Worm (Caenorhabditis elegans) whole organism, L2 larva: ENCODE results near the gene F25B4.8.

Experiments used
- C34F6.9 ChIP-seq: fragments of 150-350 bp; optimal IDR thresholded peaks from 2 replicates; lab custom pipeline; 2014; ENCODE audit warnings: missing biosample characterization, missing genetic modification characterization
- F13H6.1 ChIP-seq: sonication (generic microtip); optimal IDR thresholded peaks from 2 replicates; lab custom pipeline; 2016; ENCODE audit warnings: missing genetic modification characterization, missing compliant biosample characterization
- R02D3.7 ChIP-seq: fragments of 150-350 bp; optimal IDR thresholded peaks from 2 replicates; lab custom pipeline; 2014; ENCODE audit warnings: missing biosample characterization, missing genetic modification characterization
- ZK546.5 ChIP-seq: sonication (generic microtip); optimal IDR thresholded peaks from 2 replicates; lab custom pipeline; 2017; ENCODE audit warnings: missing biosample characterization, missing genetic modification characterization
- alr-1 ChIP-seq: fragments of 150-350 bp; optimal IDR thresholded peaks from 2 replicates; lab custom pipeline; 2014; ENCODE audit warnings: missing biosample characterization, missing genetic modification characterization
- aly-2 ChIP-seq: fragments of 150-350 bp; optimal IDR thresholded peaks from 2 replicates; lab custom pipeline; 2014; ENCODE audit warnings: missing biosample characterization, missing genetic modification characterization
- blmp-1 ChIP-seq: sonication (generic microtip); optimal IDR thresholded peaks from 2 replicates; lab custom pipeline; 2017; ENCODE audit warnings: missing genetic modification characterization, mild to moderate bottlenecking, missing compliant biosample characterization, antibody characterized with exemption, moderate library complexity; ENCODE audit not compliant: insufficient read depth
- ceh-16 ChIP-seq: fragments of 150-350 bp; optimal IDR thresholded peaks from 2 replicates; lab custom pipeline; 2014; ENCODE audit warnings: missing biosample characterization, missing genetic modification characterization
- crh-2 ChIP-seq: sonication (generic microtip); optimal IDR thresholded peaks from 2 replicates; lab custom pipeline; 2017; ENCODE audit warnings: missing biosample characterization, missing genetic modification characterization
- dmd-4 ChIP-seq: sonication (generic microtip); optimal IDR thresholded peaks from 2 replicates; lab custom pipeline; 2017; ENCODE audit warnings: missing biosample characterization, missing genetic modification characterization
- egl-27 ChIP-seq: sonication (generic microtip); optimal IDR thresholded peaks from 3 replicates; lab custom pipeline; 2017; ENCODE audit warnings: missing biosample characterization, missing genetic modification reagents, missing genetic modification characterization
- elt-1 ChIP-seq: fragments of 150-350 bp; optimal IDR thresholded peaks from 2 replicates; lab custom pipeline; 2014; ENCODE audit warnings: missing biosample characterization, missing genetic modification characterization
- fos-1 ChIP-seq: fragments of 150-350 bp; optimal IDR thresholded peaks from 2 replicates; lab custom pipeline; 2014; ENCODE audit warnings: missing biosample characterization, missing genetic modification characterization
- gmeb-1 ChIP-seq: fragments of 150-350 bp; optimal IDR thresholded peaks from 2 replicates; lab custom pipeline; 2014; ENCODE audit warnings: missing biosample characterization, missing genetic modification characterization
- lin-13 ChIP-seq: fragments of 150-350 bp; optimal IDR thresholded peaks from 2 replicates; lab custom pipeline; 2014; ENCODE audit warnings: missing biosample characterization, missing genetic modification reagents, missing genetic modification characterization
- lin-39 ChIP-seq: fragments of 150-350 bp; optimal IDR thresholded peaks from 2 replicates; lab custom pipeline; 2014; ENCODE audit warnings: missing biosample characterization, missing genetic modification reagents, missing genetic modification characterization
- lsy-2 ChIP-seq, 2 experiments: fragments of 150-350 bp in 1 of 2; sonication (generic microtip) in 1 of 2; optimal IDR thresholded peaks; 2 replicates each; lab custom pipeline; 2014 to 2017; ENCODE audit warnings: missing biosample characterization in 2 of 2, missing genetic modification characterization in 2 of 2
- mdl-1 ChIP-seq, 2 experiments: fragments of 150-350 bp in 1 of 2; sonication (generic microtip) in 1 of 2; optimal IDR thresholded peaks; 2 replicates each; lab custom pipeline; 2017; ENCODE audit warnings: missing biosample characterization in 2 of 2, missing genetic modification characterization in 2 of 2
- nhr-10 ChIP-seq: sonication (generic microtip); optimal IDR thresholded peaks from 2 replicates; lab custom pipeline; 2017; ENCODE audit warnings: missing biosample characterization, missing genetic modification characterization
- nhr-11 ChIP-seq: fragments of 150-350 bp; optimal IDR thresholded peaks from 2 replicates; lab custom pipeline; 2014; ENCODE audit warnings: missing biosample characterization, missing genetic modification characterization
- nhr-237 ChIP-seq: fragments of 150-350 bp; optimal IDR thresholded peaks from 2 replicates; lab custom pipeline; 2014; ENCODE audit warnings: missing biosample characterization, missing genetic modification characterization
- nhr-25 ChIP-seq: fragments of 150-350 bp; sonication (generic microtip); optimal IDR thresholded peaks from 3 replicates; lab custom pipeline; 2014; ENCODE audit warnings: missing biosample characterization, missing genetic modification characterization
- nhr-6 ChIP-seq: fragments of 150-350 bp; optimal IDR thresholded peaks from 2 replicates; lab custom pipeline; 2014; ENCODE audit warnings: missing biosample characterization, missing genetic modification characterization
- nhr-77 ChIP-seq: fragments of 150-350 bp; optimal IDR thresholded peaks from 2 replicates; lab custom pipeline; 2014; ENCODE audit warnings: missing biosample characterization, missing genetic modification characterization
- peb-1 ChIP-seq: fragments of 150-350 bp; optimal IDR thresholded peaks from 2 replicates; lab custom pipeline; 2014; ENCODE audit warnings: missing biosample characterization, missing genetic modification characterization
- sem-4 ChIP-seq: fragments of 150-350 bp; optimal IDR thresholded peaks from 2 replicates; lab custom pipeline; 2014; ENCODE audit warnings: missing biosample characterization, missing genetic modification reagents, missing genetic modification characterization
- skn-1 ChIP-seq: sonication (generic microtip); optimal IDR thresholded peaks from 2 replicates; lab custom pipeline; 2017; ENCODE audit warnings: missing biosample characterization, missing genetic modification characterization
- sma-3 ChIP-seq: sonication (generic microtip); optimal IDR thresholded peaks from 2 replicates; lab custom pipeline; 2016; ENCODE audit warnings: missing genetic modification reagents, missing genetic modification characterization, missing compliant biosample characterization
- sma-9 ChIP-seq, 2 experiments: fragments of 150-350 bp in 1 of 2; sonication (generic microtip) in 1 of 2; optimal IDR thresholded peaks; 2 replicates each; lab custom pipeline; 2014 to 2016; ENCODE audit warnings: missing genetic modification characterization in 2 of 2, mild to moderate bottlenecking in 1 of 2, missing biosample characterization in 1 of 2, missing compliant biosample characterization in 1 of 2, missing genetic modification reagents in 1 of 2, moderate library complexity in 1 of 2
- snpc-4 ChIP-seq: fragments of 150-350 bp; optimal IDR thresholded peaks from 2 replicates; lab custom pipeline; 2014; ENCODE audit warnings: missing biosample characterization, missing genetic modification characterization
- unc-39 ChIP-seq: fragments of 150-350 bp; optimal IDR thresholded peaks from 2 replicates; lab custom pipeline; 2014; ENCODE audit warnings: missing biosample characterization, missing genetic modification characterization
- unc-55 ChIP-seq: fragments of 150-350 bp; sonication (generic microtip); optimal IDR thresholded peaks from 3 replicates; lab custom pipeline; 2014; ENCODE audit warnings: missing biosample characterization, missing genetic modification reagents, missing genetic modification characterization
- unc-62 ChIP-seq: fragments of 150-350 bp; optimal IDR thresholded peaks from 2 replicates; lab custom pipeline; 2014; ENCODE audit warnings: missing biosample characterization, missing genetic modification reagents, missing genetic modification characterization
- zag-1 ChIP-seq: fragments of 150-350 bp; optimal IDR thresholded peaks from 2 replicates; lab custom pipeline; 2014; ENCODE audit warnings: missing biosample characterization, missing genetic modification characterization
- ztf-1 ChIP-seq: fragments of 200-800 bp; sonication (Bioruptor generic); conservative IDR thresholded peaks from 2 replicates; pipeline ENCODE4 v1.3.6; 2022; ENCODE audit warnings: missing genetic modification characterization, missing compliant biosample characterization
- ztf-11 ChIP-seq: sonication (generic microtip); optimal IDR thresholded peaks from 2 replicates; lab custom pipeline; 2017; ENCODE audit warnings: missing biosample characterization, missing genetic modification characterization

F25B4.8 gene

DNA sequence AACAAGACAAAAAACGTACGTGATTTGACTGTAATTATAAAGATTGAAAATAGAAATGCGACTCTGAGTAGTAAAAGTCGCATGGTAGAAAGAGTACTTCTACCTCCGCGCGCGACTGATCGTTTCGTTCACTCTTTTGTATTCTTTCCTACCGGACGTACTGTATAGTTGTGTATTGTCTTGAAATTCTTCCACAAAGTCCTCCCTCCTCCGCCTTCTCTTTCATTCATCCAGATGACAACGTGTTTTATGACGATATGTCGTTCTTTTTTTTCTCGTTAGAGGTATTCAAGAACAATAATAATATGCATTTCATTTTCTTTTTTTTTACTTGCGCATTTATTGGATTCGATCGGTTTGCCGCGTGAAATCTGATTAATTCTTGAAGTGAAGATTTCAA lies 34.9 kb upstream of the F25B4.8 start, which contains the start of gene K09H11.4:
Gene K09H11.4 (minus strand): TSS at position 101 of the 400 bp plus-strand sequence.
- TF ChIP-seq lsy-2 (tag; optimal IDR thresholded peaks at IDR 0.05; lab: Kevin White, UChicago): no peak
- TF ChIP-seq sem-4 (tag; lab: Kevin White, UChicago): no peak
- no peak for TF ChIP-seq ceh-16 (tag; lab: Kevin White, UChicago)
- no peak for TF ChIP-seq peb-1 (tag; lab: Kevin White, UChicago)
- no peak for TF ChIP-seq nhr-25
- no peak for TF ChIP-seq nhr-77 (tag; lab: Kevin White, UChicago)
- no peak for TF ChIP-seq dmd-4 (tag; lab: Kevin White, UChicago)
- no peak for TF ChIP-seq crh-2 (tag; lab: Kevin White, UChicago)
- TF ChIP-seq skn-1: no peak
- no peak for TF ChIP-seq F13H6.1
- TF ChIP-seq nhr-10 (tag; lab: Kevin White, UChicago): no peak

DNA sequence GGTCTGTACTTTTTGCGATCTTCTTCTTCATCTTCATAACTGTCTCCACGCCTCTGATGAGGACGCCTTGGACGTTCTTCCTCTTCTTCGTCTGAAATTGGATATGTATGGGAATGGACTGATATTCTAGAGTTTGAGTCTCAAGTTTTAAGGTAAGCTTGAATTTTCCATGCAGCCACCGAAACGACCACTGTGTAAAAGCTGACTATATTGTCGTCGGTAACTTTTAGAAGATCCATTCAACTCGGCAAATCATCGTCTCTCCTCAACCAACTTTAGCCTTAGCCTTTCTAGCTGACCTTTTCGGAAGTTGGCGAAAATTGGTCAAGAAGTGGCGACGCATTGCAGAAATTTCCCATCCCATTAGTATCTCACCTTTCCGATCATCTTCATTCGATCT lies 32.9 kb upstream of the F25B4.8 start:
- TF ChIP-seq sma-9 (GFP tag; optimal IDR thresholded peaks at IDR 0.05; lab: Kevin White, UChicago) (no peak), sma-9 (tag; optimal IDR thresholded peaks at IDR 0.05; lab: Kevin White, UChicago) (no peak), nhr-10 (tag; lab: Kevin White, UChicago) (no peak), C34F6.9 (tag; lab: Kevin White, UChicago) (no peak), ztf-1 (no peak), sma-3 (GFP tag; lab: Kevin White, UChicago) (no peak), ZK546.5 (no peak)
- TF ChIP-seq, all 48 proteins: peak for 0

DNA sequence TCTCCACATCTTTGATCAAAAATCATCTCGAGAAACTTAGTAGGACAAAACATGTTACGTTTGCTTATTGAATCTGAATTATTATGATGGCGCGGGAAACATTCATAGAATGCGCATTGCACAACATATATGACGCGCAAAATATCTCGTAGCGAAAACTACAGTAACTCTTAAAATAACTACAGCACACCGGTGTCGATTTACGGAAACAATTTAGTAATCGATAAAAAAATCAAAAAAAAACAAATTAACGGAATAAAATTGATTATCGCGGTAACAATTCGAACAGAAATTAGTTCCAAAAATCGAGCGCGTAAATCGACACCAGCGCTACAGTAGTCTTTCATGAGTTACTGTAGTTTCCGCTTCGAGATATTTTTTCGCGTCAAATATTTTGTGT lies 30.6 kb upstream of the F25B4.8 start:
- TF ChIP-seq skn-1 (no peak), ceh-16 (tag; lab: Kevin White, UChicago) (no peak), aly-2 (tag; lab: Kevin White, UChicago) (no peak), lin-13 (GFP tag; lab: Kevin White, UChicago) (no peak), egl-27 (tag; lab: Kevin White, UChicago) (no peak), unc-39 (no peak), snpc-4 (tag; lab: Kevin White, UChicago) (no peak), R02D3.7 (tag; lab: Kevin White, UChicago) (no peak), blmp-1 (no peak), ztf-11 (tag; lab: Kevin White, UChicago) (no peak), nhr-6 (no peak), fos-1 (tag; lab: Kevin White, UChicago) (no peak), unc-55 (no peak), gmeb-1 (tag; lab: Kevin White, UChicago) (no peak), nhr-25 (no peak), alr-1 (no peak), peb-1 (tag; lab: Kevin White, UChicago) (no peak), lin-39 (no peak), nhr-11 (tag; lab: Kevin White, UChicago) (no peak), F13H6.1 (no peak)
- TF ChIP-seq, all 48 proteins: peak for 0

DNA sequence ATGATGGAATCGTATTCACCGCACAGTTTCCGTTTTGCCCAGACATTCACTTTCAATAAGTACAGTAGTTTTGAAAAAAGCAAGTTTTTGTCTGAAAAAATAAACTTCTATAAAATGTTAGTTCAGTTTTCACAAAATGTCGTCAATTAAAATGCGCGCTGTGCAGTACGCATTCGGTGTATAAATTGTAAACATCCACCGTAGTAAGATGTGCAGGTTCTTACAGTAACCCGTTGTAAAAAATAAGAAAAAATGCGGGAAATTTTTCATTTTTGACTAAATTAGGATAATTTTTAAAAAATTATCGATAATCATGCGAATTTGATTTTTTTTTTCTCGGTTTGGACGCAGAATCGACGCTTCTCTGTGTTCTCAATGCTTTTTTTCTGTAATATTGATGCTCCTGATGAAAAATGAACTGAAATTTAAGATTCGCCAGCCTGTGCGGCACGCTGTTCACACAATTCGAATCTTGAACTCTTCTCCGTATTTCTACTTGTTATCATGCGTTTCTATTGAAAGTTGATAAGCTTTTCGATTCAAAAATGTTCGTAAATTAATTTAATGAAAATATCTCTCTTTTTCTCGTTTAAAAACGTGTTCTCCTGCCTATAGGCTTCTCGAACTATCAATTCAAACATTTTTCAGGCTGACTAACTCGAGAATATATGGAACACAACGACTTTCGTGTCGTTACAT lies 25.9 kb upstream of the F25B4.8 start, which contains the start of gene rga-3:
Gene rga-3 (plus strand): TSS at position 649 of the 699 bp plus-strand sequence.
- TF ChIP-seq blmp-1 (no peak), peb-1 (tag; lab: Kevin White, UChicago) (no peak), sma-3 (GFP tag; lab: Kevin White, UChicago) (no peak), mdl-1 (tag; optimal IDR thresholded peaks at IDR 0.05; lab: Kevin White, UChicago) (no peak), lsy-2 (tag; optimal IDR thresholded peaks at IDR 0.05; lab: Kevin White, UChicago) (no peak), elt-1 (no peak), F13H6.1 (no peak)

DNA sequence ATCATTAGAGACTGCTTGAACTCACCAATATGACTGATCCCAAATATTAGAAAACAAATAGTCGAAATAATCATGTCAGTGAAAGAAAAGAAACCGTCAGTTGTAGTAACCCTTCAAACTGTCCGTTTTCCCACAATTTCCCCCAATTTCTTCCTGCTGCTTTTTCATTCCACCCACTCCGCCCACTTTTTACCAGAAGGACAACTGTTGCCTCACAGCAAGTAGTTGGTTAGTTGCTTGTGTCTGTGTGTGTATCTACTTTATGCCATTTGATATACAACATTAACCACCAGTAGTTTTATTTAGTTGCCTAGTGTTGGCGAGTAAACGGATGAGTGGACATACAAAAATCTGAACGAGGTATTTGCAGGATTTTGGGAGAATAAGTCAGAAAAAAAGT lies 25.0 kb upstream of the F25B4.8 start, which contains the start of gene K09H11.9:
Gene K09H11.9 (minus strand): TSS at position 101 of the 400 bp plus-strand sequence.
- TF ChIP-seq ztf-11 (tag; lab: Kevin White, UChicago) (no peak), nhr-237 (no peak), zag-1 (no peak), unc-62 (GFP tag; lab: Kevin White, UChicago) (no peak), unc-55 (no peak), lin-39 (no peak)
